Worm (Caenorhabditis elegans) whole organism, early embryonic: ENCODE measurements around the gene tra-3.

Experiments
- B0310.2 ChIP-seq: sonication (generic microtip); optimal IDR thresholded peaks from 2 replicates; lab custom pipeline; 2016; ENCODE audit warnings: mild to moderate bottlenecking, missing genetic modification characterization, missing compliant biosample characterization
- F13C5.2 ChIP-seq: sonication (generic microtip); optimal IDR thresholded peaks from 2 replicates; lab custom pipeline; 2017; ENCODE audit warnings: mild to moderate bottlenecking, missing genetic modification characterization, inconsistent platforms, missing compliant biosample characterization
- aly-1 ChIP-seq: sonication (generic microtip); optimal IDR thresholded peaks from 2 replicates; lab custom pipeline; 2016; ENCODE audit warnings: missing genetic modification characterization, missing compliant biosample characterization
- ama-1 ChIP-seq: fragments of 150-350 bp; optimal IDR thresholded peaks from 2 replicates; lab custom pipeline; 2014
- ceh-13 ChIP-seq: fragments of 200-800 bp; sonication (Bioruptor generic); optimal IDR thresholded peaks from 2 replicates; lab custom pipeline; 2018; ENCODE audit warnings: mild to moderate bottlenecking, missing genetic modification characterization, missing compliant biosample characterization
- ceh-36 ChIP-seq: sonication (generic microtip); optimal IDR thresholded peaks from 2 replicates; lab custom pipeline; 2016; ENCODE audit warnings: missing genetic modification characterization, inconsistent platforms, missing compliant biosample characterization
- ets-7 ChIP-seq: sonication (generic microtip); optimal IDR thresholded peaks from 2 replicates; lab custom pipeline; 2016; ENCODE audit warnings: missing genotype, missing genetic modification characterization, missing compliant biosample characterization
- flt-1 ChIP-seq: fragments of 200-800 bp; sonication (Bioruptor generic); IDR thresholded peaks from 2 replicates; pipeline ENCODE4 v1.3.6; 2022; ENCODE audit warnings: missing genetic modification characterization, missing compliant biosample characterization
- hmbx-1 ChIP-seq: sonication (generic microtip); optimal IDR thresholded peaks from 2 replicates; lab custom pipeline; 2016; ENCODE audit warnings: mild to moderate bottlenecking, missing genetic modification characterization, missing compliant biosample characterization
- hmg-4 ChIP-seq: fragments of 200-800 bp; sonication (Bioruptor generic); optimal IDR thresholded peaks from 2 replicates; lab custom pipeline; 2018; ENCODE audit warnings: mild to moderate bottlenecking, missing genetic modification characterization, missing compliant biosample characterization
- hnd-1 ChIP-seq: sonication (generic microtip); optimal IDR thresholded peaks from 2 replicates; lab custom pipeline; 2016; ENCODE audit warnings: missing genetic modification characterization, missing compliant biosample characterization
- pes-1 ChIP-seq: fragments of 200-800 bp; sonication (Bioruptor generic); IDR thresholded peaks from 2 replicates; pipeline ENCODE4 v1.3.6; 2022; ENCODE audit warnings: missing genetic modification reagents, missing genetic modification characterization, missing compliant biosample characterization
- scrt-1 ChIP-seq: fragments of 200-800 bp; sonication (Bioruptor generic); IDR thresholded peaks from 2 replicates; pipeline ENCODE4 v1.3.6; 2022; ENCODE audit warnings: missing genetic modification characterization, missing compliant biosample characterization
- sea-1 ChIP-seq: fragments of 200-800 bp; sonication (Bioruptor generic); conservative IDR thresholded peaks from 2 replicates; pipeline ENCODE4 v1.3.6; 2022; ENCODE audit warnings: missing genetic modification characterization, missing compliant biosample characterization
- tbx-11 ChIP-seq: fragments of 200-800 bp; sonication (Bioruptor generic); IDR thresholded peaks from 2 replicates; pipeline ENCODE4 v1.3.6; 2022; ENCODE audit warnings: missing genetic modification characterization, missing compliant biosample characterization
- tbx-37 ChIP-seq: fragments of 200-800 bp; sonication (Bioruptor generic); conservative IDR thresholded peaks from 2 replicates; pipeline ENCODE4 v1.3.6; 2022; ENCODE audit warnings: missing genetic modification reagents, missing genetic modification characterization, missing compliant biosample characterization
- tra-4 ChIP-seq: sonication (generic microtip); optimal IDR thresholded peaks from 2 replicates; lab custom pipeline; 2017; ENCODE audit warnings: missing genetic modification characterization, missing compliant biosample characterization

The tra-3 gene

ce11 chrIV:14387766-14388553, 56.0 kb downstream of the tra-3 start:
- TF ChIP-seq hnd-1 (tag; lab: Kevin White, UChicago) = no peak
- TF ChIP-seq ama-1 = no peak
- no peak for TF ChIP-seq tbx-37 (GFP tag; lab: Robert Waterston, UW)
- no peak for TF ChIP-seq tbx-11 (GFP tag; lab: Robert Waterston, UW)
- TF ChIP-seq sea-1 = no peak
- TF ChIP-seq hmg-4 (GFP tag; lab: Kevin White, UChicago) = no peak
- no peak for TF ChIP-seq B0310.2 (tag; lab: Kevin White, UChicago)
- no peak for TF ChIP-seq ceh-13 (GFP tag; lab: Kevin White, UChicago)
- TF ChIP-seq ets-7 = no peak
- TF ChIP-seq pes-1 (GFP tag; lab: Robert Waterston, UW) = no peak
- TF ChIP-seq tra-4 (tag; lab: Kevin White, UChicago) = no peak
- TF ChIP-seq ceh-36 = no peak
- no peak for TF ChIP-seq hmbx-1
- TF ChIP-seq aly-1 (tag; lab: Kevin White, UChicago) = no peak
- no peak for TF ChIP-seq scrt-1
- TF ChIP-seq F13C5.2 (tag; lab: Kevin White, UChicago) = no peak
- TF ChIP-seq flt-1 (GFP tag; lab: Robert Waterston, UW) = no peak
